Worm (Caenorhabditis elegans): ENCODE data around the gene exos-9.

DNA sequence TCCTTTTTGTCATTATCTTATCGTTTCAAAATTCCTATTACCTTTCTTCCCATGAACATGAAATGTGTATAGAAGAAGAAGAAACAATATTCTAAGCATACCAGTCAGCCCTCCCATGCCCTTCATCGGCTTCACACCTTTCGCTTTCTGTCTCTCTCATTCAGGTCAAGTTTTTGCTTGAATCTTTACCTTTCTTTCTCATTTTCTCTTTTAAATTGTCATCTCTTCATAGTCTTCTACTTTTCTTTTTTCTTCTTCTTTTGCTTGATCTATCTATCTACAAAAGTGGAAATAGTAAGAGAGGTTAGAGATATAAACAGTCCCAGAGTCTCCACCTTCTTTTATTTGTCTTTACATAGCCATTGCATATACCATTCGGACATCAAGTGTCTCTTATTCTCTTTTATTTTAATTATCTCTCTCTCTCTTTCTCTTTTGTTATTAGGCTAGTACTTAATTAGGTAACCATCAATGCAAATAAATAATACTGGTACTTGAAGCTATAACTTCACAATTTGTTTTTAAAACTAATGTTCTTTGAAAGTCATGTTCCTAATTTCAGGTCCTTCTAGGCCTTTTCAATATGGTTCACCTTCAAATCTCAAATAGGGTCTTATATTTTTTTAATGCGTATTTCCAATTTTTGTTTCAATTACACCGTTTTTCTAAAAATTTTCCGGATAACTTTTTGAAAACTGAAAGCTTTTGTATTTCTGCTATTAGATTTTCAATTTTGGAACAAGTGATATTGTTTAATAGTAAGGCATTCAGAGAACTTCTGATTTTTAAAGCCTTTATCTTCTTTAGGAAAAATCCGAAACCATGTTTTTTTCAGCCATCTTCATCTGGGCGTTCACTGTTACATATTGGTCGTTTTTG, 3.7 kb upstream of the exos-9 start, which contains the start of gene dpy-31:
- TF ChIP-seq sptf-1 (tag; optimal IDR thresholded peaks at IDR 0.05): no peak
- TF ChIP-seq nhr-12 (tag; optimal IDR thresholded peaks at IDR 0.05): no peak
- peak; percentile 93 for TF ChIP-seq blmp-1 (tag; optimal IDR thresholded peaks at IDR 0.05)
- TF ChIP-seq unc-62 (GFP tag; optimal IDR thresholded peaks at IDR 0.05): no peak
- no peak for TF ChIP-seq nhr-76 (tag; optimal IDR thresholded peaks at IDR 0.05)
- no peak for TF ChIP-seq tbx-8 (GFP tag; optimal IDR thresholded peaks at IDR 0.05)
- no peak for TF ChIP-seq snpc-4 (tag; optimal IDR thresholded peaks at IDR 0.05)
- no peak for TF ChIP-seq lin-13 (tag; optimal IDR thresholded peaks at IDR 0.05)
- TF ChIP-seq M03D4.4 (tag; optimal IDR thresholded peaks at IDR 0.05): no peak
- no peak for TF ChIP-seq nhr-237 (tag; optimal IDR thresholded peaks at IDR 0.05)
- no peak for TF ChIP-seq pha-4 (tag; optimal IDR thresholded peaks at IDR 0.05)
- TF ChIP-seq elt-3 (tag; optimal IDR thresholded peaks at IDR 0.05): peak; percentile 24
- no peak for TF ChIP-seq mab-5 (tag; optimal IDR thresholded peaks at IDR 0.05)
- TF ChIP-seq ztf-11 (tag; optimal IDR thresholded peaks at IDR 0.05): no peak
